Fruit fly (Drosophila melanogaster): ENCODE results near the gene GNBP3.

dm6 chr3L:8985132-8985847 is 30.5 kb downstream of the GNBP3 start:
- TF ChIP-seq CG8478 (optimal IDR thresholded peaks at IDR 0.05) (no peak), CTCF (optimal IDR thresholded peaks at IDR 0.05) (no peak)
